Fruit fly (Drosophila melanogaster): Measurements from ENCODE around the gene Coq8.
A peak's percentile ranks its signal among the peaks of the same experiment; 100 is the strongest.

The Coq8 gene

dm6 chrX:12909577-12910426, 8.9 kb upstream of the Coq8 start, which contains the start of the genes Brms1 and CG4645 (continued):
- TF ChIP-seq Dif (GFP tag; optimal IDR thresholded peaks at IDR 0.05; ENCODE audit: partially characterized antibody): no peak
- no peak for TF ChIP-seq CrebA (GFP tag; optimal IDR thresholded peaks at IDR 0.05; ENCODE audit: borderline replicate concordance)
- no peak for TF ChIP-seq lola (GFP tag; optimal IDR thresholded peaks at IDR 0.05)
- TF ChIP-seq rgr (GFP tag; optimal IDR thresholded peaks at IDR 0.05): peak; percentile 49
- no peak for TF ChIP-seq GATAd (GFP tag; optimal IDR thresholded peaks at IDR 0.05)
- TF ChIP-seq usp (GFP tag; optimal IDR thresholded peaks at IDR 0.05): no peak
- TF ChIP-seq N (GFP tag; optimal IDR thresholded peaks at IDR 0.05): no peak

dm6 chrX:12906914-12907313, 6.0 kb upstream of the Coq8 start, which contains the start of gene mRpL49:
Gene mRpL49 (plus strand): TSS chrX:12907105.
- TF ChIP-seq CrebA (GFP tag; optimal IDR thresholded peaks at IDR 0.05; ENCODE audit: borderline replicate concordance) (no peak), ey (GFP tag; optimal IDR thresholded peaks at IDR 0.05) (no peak), Hr78 (GFP tag; optimal IDR thresholded peaks at IDR 0.05) (no peak), woc (GFP tag; optimal IDR thresholded peaks at IDR 0.05) (peak; percentile 30), Jra (GFP tag; optimal IDR thresholded peaks at IDR 0.05) (no peak), OdsH (GFP tag; optimal IDR thresholded peaks at IDR 0.05) (no peak), h (GFP tag; optimal IDR thresholded peaks at IDR 0.05) (no peak)

dm6 chrX:12905901-12906689, 5.2 kb upstream of the Coq8 start, which contains the start of gene CG4404:
Gene CG4404 (minus strand): TSS chrX:12906018.
- TF ChIP-seq sage (GFP tag; optimal IDR thresholded peaks at IDR 0.05) (no peak), CG9705 (GFP tag; optimal IDR thresholded peaks at IDR 0.05) (no peak), h (GFP tag; optimal IDR thresholded peaks at IDR 0.05) (no peak), Dif (GFP tag; optimal IDR thresholded peaks at IDR 0.05; ENCODE audit: partially characterized antibody) (no peak), tai (GFP tag; optimal IDR thresholded peaks at IDR 0.05) (no peak), brk (GFP tag; optimal IDR thresholded peaks at IDR 0.05) (no peak)

dm6 chrX:12905014-12905900, 4.3 kb upstream of the Coq8 start:
- TF ChIP-seq h (GFP tag; optimal IDR thresholded peaks at IDR 0.05) (peak; percentile 7), foxo (GFP tag; optimal IDR thresholded peaks at IDR 0.05) (peak in 1 of 2 experiments; percentile 8), rgr (GFP tag; optimal IDR thresholded peaks at IDR 0.05) (no peak)

- TF ChIP-seq OdsH (GFP tag; optimal IDR thresholded peaks at IDR 0.05): no peak
- TF ChIP-seq Rel (GFP tag; optimal IDR thresholded peaks at IDR 0.05): no peak
- peak; percentile 3 for TF ChIP-seq Rel (tag; optimal IDR thresholded peaks at IDR 0.05)
- peak; percentile 28 for TF ChIP-seq Sp1 (GFP tag; optimal IDR thresholded peaks at IDR 0.05)
- TF ChIP-seq foxo (GFP tag; optimal IDR thresholded peaks at IDR 0.05): no peak
- TF ChIP-seq Hr78 (GFP tag; optimal IDR thresholded peaks at IDR 0.05): no peak
Observed at dm6 chrX:12903099-12903616, 2.2 kb upstream of the Coq8 start, which contains the start of gene Flad1. Gene Flad1 (minus strand): TSS chrX:12903516.

dm6 chrX:12898569-12898968, 2.3 kb downstream of the Coq8 start, which contains the start of gene CG32650:
Gene CG32650 (minus strand): TSS chrX:12898669.
- TF ChIP-seq dl (GFP tag; optimal IDR thresholded peaks at IDR 0.05; ENCODE audit: insufficient read depth in 1 of 2, partially characterized antibody in 2 of 2): no peak
- TF ChIP-seq Abd-B (GFP tag; optimal IDR thresholded peaks at IDR 0.05): no peak
- TF ChIP-seq sv (GFP tag; optimal IDR thresholded peaks at IDR 0.05): no peak
- no peak for TF ChIP-seq Sp1 (GFP tag; optimal IDR thresholded peaks at IDR 0.05)
- TF ChIP-seq CG32264 (GFP tag; optimal IDR thresholded peaks at IDR 0.05): no peak
- no peak for TF ChIP-seq usp (GFP tag; optimal IDR thresholded peaks at IDR 0.05)
- TF ChIP-seq HLH106 (tag; optimal IDR thresholded peaks at IDR 0.05): no peak
- TF ChIP-seq Hr83 (GFP tag; optimal IDR thresholded peaks at IDR 0.05; ENCODE audit: poor library complexity, severe bottlenecking): no peak
- no peak for TF ChIP-seq Dfd (GFP tag; optimal IDR thresholded peaks at IDR 0.05)
- no peak for TF ChIP-seq dmrt93B (GFP tag; optimal IDR thresholded peaks at IDR 0.05)
- no peak for TF ChIP-seq CG9705 (GFP tag; optimal IDR thresholded peaks at IDR 0.05)
- TF ChIP-seq foxo (GFP tag; optimal IDR thresholded peaks at IDR 0.05): no peak
- TF ChIP-seq Dif (GFP tag; optimal IDR thresholded peaks at IDR 0.05; ENCODE audit: partially characterized antibody): no peak
- TF ChIP-seq Vsx2 (GFP tag; optimal IDR thresholded peaks at IDR 0.05; ENCODE audit: partially characterized antibody): no peak
- no peak for TF ChIP-seq tai (GFP tag; optimal IDR thresholded peaks at IDR 0.05)
- TF ChIP-seq Hr78 (GFP tag; optimal IDR thresholded peaks at IDR 0.05): no peak
- TF ChIP-seq Rel (GFP tag; optimal IDR thresholded peaks at IDR 0.05): no peak
- no peak for TF ChIP-seq Rel (tag; optimal IDR thresholded peaks at IDR 0.05)
- TF ChIP-seq Myc (optimal IDR thresholded peaks at IDR 0.05): no peak
- TF ChIP-seq Mio (GFP tag; optimal IDR thresholded peaks at IDR 0.05): no peak
- no peak for TF ChIP-seq Jra (GFP tag; optimal IDR thresholded peaks at IDR 0.05)

All from whole organism, wandering third instar larva.